Worm (Caenorhabditis elegans) whole organism, L1 larva: ENCODE measurements around the gene Y46H3A.5.
A peak's percentile ranks its signal among the peaks of the same experiment; 100 is the strongest.

ENCODE experiments used
- C04F5.9 ChIP-seq: sonication (generic microtip); optimal IDR thresholded peaks from 2 replicates; lab custom pipeline; 2016; ENCODE audit warnings: missing genetic modification characterization, missing compliant biosample characterization
- C16A3.4 ChIP-seq: fragments of 150-350 bp; optimal IDR thresholded peaks from 2 replicates; lab custom pipeline; 2014; ENCODE audit warnings: missing biosample characterization, missing genetic modification characterization
- C34B4.2 ChIP-seq: sonication (generic microtip); optimal IDR thresholded peaks from 2 replicates; lab custom pipeline; 2017; ENCODE audit warnings: mild to moderate bottlenecking, missing genetic modification characterization, missing compliant biosample characterization
- F16B12.6 ChIP-seq: fragments of 150-350 bp; optimal IDR thresholded peaks from 2 replicates; lab custom pipeline; 2014; ENCODE audit warnings: missing biosample characterization, missing genetic modification characterization
- aha-1 ChIP-seq: fragments of 150-350 bp; optimal IDR thresholded peaks from 2 replicates; lab custom pipeline; 2014; ENCODE audit warnings: missing biosample characterization, missing genetic modification characterization
- alr-1 ChIP-seq: fragments of 200-800 bp; sonication (Bioruptor generic); optimal IDR thresholded peaks from 2 replicates; lab custom pipeline; 2018; ENCODE audit warnings: borderline replicate concordance, mild to moderate bottlenecking, missing genetic modification characterization, missing compliant biosample characterization
- aly-2 ChIP-seq: fragments of 150-350 bp; optimal IDR thresholded peaks from 2 replicates; lab custom pipeline; 2014; ENCODE audit warnings: missing biosample characterization, missing genetic modification characterization
- blmp-1 ChIP-seq: fragments of 150-350 bp; optimal IDR thresholded peaks from 2 replicates; lab custom pipeline; 2014; ENCODE audit warnings: missing biosample characterization, missing genetic modification characterization
- ceh-63 ChIP-seq: fragments of 200-800 bp; sonication (Bioruptor generic); optimal IDR thresholded peaks from 2 replicates; lab custom pipeline; 2018; ENCODE audit warnings: mild to moderate bottlenecking, missing genetic modification characterization, missing compliant biosample characterization
- ceh-90 ChIP-seq: sonication (generic microtip); optimal IDR thresholded peaks from 2 replicates; lab custom pipeline; 2016; ENCODE audit warnings: missing genetic modification characterization, missing compliant biosample characterization
- dpl-1 ChIP-seq, 3 experiments: fragments of 150-350 bp in 2 of 3; sonication (generic microtip) in 1 of 3; optimal IDR thresholded peaks; 2 replicates each; lab custom pipeline; 2014 to 2017; ENCODE audit warnings: missing biosample characterization in 3 of 3, missing genetic modification characterization in 3 of 3, missing genetic modification reagents in 3 of 3
- efl-1 ChIP-seq, 4 experiments: fragments of 150-350 bp; optimal IDR thresholded peaks in 3 of 4; peaks in 1 of 4; 1 replicate in 1 of 4; 2 replicates in 3 of 4; lab custom pipeline; 2014; ENCODE audit warnings: missing biosample characterization in 2 of 4, missing genetic modification characterization in 2 of 4, missing genetic modification reagents in 2 of 4
- efl-3 ChIP-seq: fragments of 200-800 bp; sonication (Bioruptor generic); optimal IDR thresholded peaks from 2 replicates; lab custom pipeline; 2018; ENCODE audit warnings: mild to moderate bottlenecking, missing genetic modification characterization, missing compliant biosample characterization
- egl-13 ChIP-seq: sonication (generic microtip); optimal IDR thresholded peaks from 2 replicates; lab custom pipeline; 2016; ENCODE audit warnings: missing genotype, missing genetic modification reagents, missing genetic modification characterization, missing compliant biosample characterization
- egl-27 ChIP-seq, 2 experiments: fragments of 150-350 bp in 1 of 2; sonication (generic microtip); optimal IDR thresholded peaks; 3 replicates each; lab custom pipeline; 2017 to 2018; ENCODE audit warnings: missing biosample characterization in 2 of 2, missing genetic modification characterization in 2 of 2, missing genetic modification reagents in 2 of 2
- elt-2 ChIP-seq: sonication (generic microtip); optimal IDR thresholded peaks from 2 replicates; lab custom pipeline; 2016; ENCODE audit warnings: missing genetic modification characterization, mild to moderate bottlenecking, inconsistent platforms, missing compliant biosample characterization, missing genetic modification reagents
- elt-3 ChIP-seq, 6 experiments: fragments of 150-350 bp in 1 of 6; sonication (generic microtip); optimal IDR thresholded peaks; 2 replicates each; lab custom pipeline; 2017 to 2018; ENCODE audit warnings: missing biosample characterization in 6 of 6, missing genetic modification characterization in 6 of 6, inconsistent platforms in 1 of 6
- fkh-10 ChIP-seq: sonication (generic microtip); optimal IDR thresholded peaks from 2 replicates; lab custom pipeline; 2017; ENCODE audit warnings: missing biosample characterization, missing genetic modification reagents, missing genetic modification characterization
- fos-1 ChIP-seq: fragments of 150-350 bp; optimal IDR thresholded peaks from 2 replicates; lab custom pipeline; 2014; ENCODE audit warnings: missing biosample characterization, missing genetic modification characterization
- irx-1 ChIP-seq: sonication (generic microtip); optimal IDR thresholded peaks from 2 replicates; lab custom pipeline; 2016; ENCODE audit warnings: missing genetic modification characterization, missing compliant biosample characterization
- lin-14 ChIP-seq: fragments of 200-800 bp; sonication (Bioruptor generic); optimal IDR thresholded peaks from 2 replicates; lab custom pipeline; 2018; ENCODE audit warnings: mild to moderate bottlenecking, missing genetic modification characterization, moderate library complexity, missing compliant biosample characterization
- lin-35 ChIP-seq, 2 experiments: fragments of 150-350 bp; optimal IDR thresholded peaks; 2 replicates each; lab custom pipeline; 2014; ENCODE audit warnings: missing biosample characterization in 2 of 2, missing genetic modification characterization in 2 of 2, missing genetic modification reagents in 2 of 2
- lsy-2 ChIP-seq, 2 experiments: fragments of 150-350 bp; optimal IDR thresholded peaks; 2 replicates each; lab custom pipeline; 2014; ENCODE audit warnings: missing biosample characterization in 2 of 2, missing genetic modification characterization in 2 of 2
- mdl-1 ChIP-seq, 2 experiments: fragments of 150-350 bp; optimal IDR thresholded peaks; 2 replicates each; lab custom pipeline; 2014 to 2017; ENCODE audit warnings: missing biosample characterization in 2 of 2, missing genetic modification characterization in 2 of 2, inconsistent platforms in 1 of 2
- mef-2 ChIP-seq: fragments of 150-350 bp; optimal IDR thresholded peaks from 2 replicates; lab custom pipeline; 2014; ENCODE audit warnings: missing biosample characterization, missing genetic modification characterization
- mep-1 ChIP-seq: fragments of 150-350 bp; optimal IDR thresholded peaks from 2 replicates; lab custom pipeline; 2014; ENCODE audit warnings: missing biosample characterization, missing genetic modification characterization
- nhr-20 ChIP-seq: sonication (generic microtip); optimal IDR thresholded peaks from 2 replicates; lab custom pipeline; 2016; ENCODE audit warnings: mild to moderate bottlenecking, missing genetic modification characterization, missing compliant biosample characterization
- nhr-237 ChIP-seq: fragments of 150-350 bp; optimal IDR thresholded peaks from 2 replicates; lab custom pipeline; 2014; ENCODE audit warnings: missing biosample characterization, missing genetic modification characterization
- nhr-28 ChIP-seq: fragments of 150-350 bp; optimal IDR thresholded peaks from 2 replicates; lab custom pipeline; 2014; ENCODE audit warnings: missing biosample characterization, missing genetic modification characterization
- nhr-47 ChIP-seq: sonication (generic microtip); optimal IDR thresholded peaks from 2 replicates; lab custom pipeline; 2016; ENCODE audit warnings: mild to moderate bottlenecking, missing genetic modification characterization, moderate library complexity, missing compliant biosample characterization
- nhr-71 ChIP-seq: sonication (generic microtip); optimal IDR thresholded peaks from 2 replicates; lab custom pipeline; 2016; ENCODE audit warnings: mild to moderate bottlenecking, missing genetic modification characterization, moderate library complexity, missing compliant biosample characterization
- nhr-77 ChIP-seq: fragments of 150-350 bp; optimal IDR thresholded peaks from 2 replicates; lab custom pipeline; 2014; ENCODE audit warnings: missing biosample characterization, missing genetic modification characterization
- nhr-85 ChIP-seq: sonication (generic microtip); peaks from one replicate; lab custom pipeline; 2016; ENCODE audit warnings: missing genetic modification characterization, inconsistent platforms, missing compliant biosample characterization
- pax-3 ChIP-seq: fragments of 200-800 bp; sonication (Bioruptor generic); optimal IDR thresholded peaks from 2 replicates; lab custom pipeline; 2018; ENCODE audit warnings: mild to moderate bottlenecking, missing genetic modification characterization, moderate library complexity, missing compliant biosample characterization
- rnt-1 ChIP-seq: sonication (generic microtip); optimal IDR thresholded peaks from 2 replicates; lab custom pipeline; 2016; ENCODE audit warnings: mild to moderate bottlenecking, missing genetic modification characterization, moderate library complexity, missing compliant biosample characterization
- skn-1 ChIP-seq: fragments of 150-350 bp; optimal IDR thresholded peaks from 2 replicates; lab custom pipeline; 2014; ENCODE audit warnings: missing biosample characterization, missing genetic modification characterization
- snpc-4 ChIP-seq: fragments of 150-350 bp; optimal IDR thresholded peaks from 2 replicates; lab custom pipeline; 2014; ENCODE audit warnings: missing biosample characterization, missing genetic modification characterization
- snu-23 ChIP-seq: sonication (generic microtip); optimal IDR thresholded peaks from 2 replicates; lab custom pipeline; 2016; ENCODE audit warnings: missing genetic modification characterization, missing compliant biosample characterization
- sox-4 ChIP-seq: sonication (generic microtip); optimal IDR thresholded peaks from 2 replicates; lab custom pipeline; 2016; ENCODE audit warnings: missing genetic modification characterization, missing compliant biosample characterization
- tlp-1 ChIP-seq: fragments of 150-350 bp; optimal IDR thresholded peaks from 2 replicates; lab custom pipeline; 2014; ENCODE audit warnings: missing biosample characterization, missing genetic modification characterization
- unc-130 ChIP-seq: fragments of 150-350 bp; optimal IDR thresholded peaks from 2 replicates; lab custom pipeline; 2017; ENCODE audit warnings: missing biosample characterization, missing genetic modification characterization, inconsistent platforms
- unc-30 ChIP-seq: sonication (generic microtip); optimal IDR thresholded peaks from 2 replicates; lab custom pipeline; 2017; ENCODE audit warnings: missing biosample characterization, missing genetic modification characterization
- unc-62 ChIP-seq: fragments of 150-350 bp; optimal IDR thresholded peaks from 2 replicates; lab custom pipeline; 2014; ENCODE audit warnings: missing biosample characterization, missing genetic modification reagents, missing genetic modification characterization
- xbp-1 ChIP-seq: sonication (generic microtip); optimal IDR thresholded peaks from 2 replicates; lab custom pipeline; 2016; ENCODE audit warnings: missing genetic modification characterization, missing compliant biosample characterization
- ztf-4 ChIP-seq: fragments of 150-350 bp; optimal IDR thresholded peaks from 2 replicates; lab custom pipeline; 2014; ENCODE audit warnings: missing biosample characterization, missing genetic modification characterization

Y46H3A.5 gene

ce11 chrV:1774874-1775589 is 39.7 kb downstream of the Y46H3A.5 start, which contains the start of gene F36H9.7:
Gene F36H9.7 (minus strand): TSS chrV:1774924.
- peak; percentile 36 for TF ChIP-seq lin-14 (GFP tag; lab: Kevin White, UChicago)
- TF ChIP-seq C04F5.9 = no peak
- TF ChIP-seq, all 84 proteins: peak for 1

- TF ChIP-seq nhr-47 (tag; lab: Kevin White, UChicago) (no peak), ceh-63 (GFP tag; lab: Kevin White, UChicago) (no peak), C34B4.2 (tag; lab: Kevin White, UChicago) (no peak), nhr-237 (tag; lab: Kevin White, UChicago) (no peak), xbp-1 (no peak), nhr-77 (tag; lab: Kevin White, UChicago) (no peak), tlp-1 (tag; lab: Kevin White, UChicago) (no peak), efl-3 (no peak), dpl-1 (GFP tag; optimal IDR thresholded peaks at IDR 0.05; lab: Kevin White, UChicago) (peak in 2 of 3 experiments; percentile 24 to 35), rnt-1 (no peak), nhr-71 (tag; lab: Kevin White, UChicago) (peak; percentile 11), ceh-90 (no peak), egl-13 (tag; lab: Kevin White, UChicago) (no peak), mef-2 (tag; lab: Kevin White, UChicago) (no peak), unc-62 (GFP tag; lab: Kevin White, UChicago) (no peak), lsy-2 (tag; optimal IDR thresholded peaks at IDR 0.05; lab: Kevin White, UChicago) (peak; percentile 11 to 29), aha-1 (no peak), F16B12.6 (tag; lab: Kevin White, UChicago) (peak; percentile 83), lin-14 (GFP tag; lab: Kevin White, UChicago) (peak; percentile 18), fos-1 (no peak), sox-4 (tag; lab: Kevin White, UChicago) (no peak), nhr-28 (no peak), lin-35 (GFP tag; optimal IDR thresholded peaks at IDR 0.05; lab: Kevin White, UChicago) (peak in 1 of 2 experiments; percentile 3), alr-1 (tag; lab: Kevin White, UChicago) (no peak), snu-23 (peak; percentile 9), fkh-10 (GFP tag; lab: Kevin White, UChicago) (no peak), ztf-4 (tag; lab: Kevin White, UChicago) (no peak), mep-1 (tag; lab: Kevin White, UChicago) (peak; percentile 25), unc-130 (tag; lab: Kevin White, UChicago) (peak; percentile 11), elt-3 (tag; optimal IDR thresholded peaks at IDR 0.05; lab: Kevin White, UChicago) (no peak), pax-3 (tag; lab: Kevin White, UChicago) (no peak), egl-27 (tag; optimal IDR thresholded peaks at IDR 0.05; lab: Kevin White, UChicago) (no peak), efl-1 (optimal IDR thresholded peaks at IDR 0.05; lab: Kevin White, UChicago) (peak; percentile 11 to 30), efl-1 (GFP tag; optimal IDR thresholded peaks at IDR 0.05 in 1 of 2; lab: Kevin White, UChicago) (peak; percentile 37 to 94), mdl-1 (tag; optimal IDR thresholded peaks at IDR 0.05; lab: Kevin White, UChicago) (no peak), snpc-4 (tag; lab: Kevin White, UChicago) (no peak), unc-30 (tag; lab: Kevin White, UChicago) (no peak)
Measured at ce11 chrV:1773120-1773519, 41.6 kb downstream of the Y46H3A.5 start.

ce11 chrV:1771727-1772126 is 43.0 kb downstream of the Y46H3A.5 start, which contains the start of gene dhs-13:
Gene dhs-13 (minus strand): TSS chrV:1771734.
- TF ChIP-seq C16A3.4 (tag; lab: Kevin White, UChicago) (peak; percentile 11), mef-2 (tag; lab: Kevin White, UChicago) (no peak), lin-35 (GFP tag; optimal IDR thresholded peaks at IDR 0.05; lab: Kevin White, UChicago) (peak in 1 of 2 experiments; percentile 41), lin-14 (GFP tag; lab: Kevin White, UChicago) (peak; percentile 90), nhr-71 (tag; lab: Kevin White, UChicago) (peak; percentile 49), skn-1 (tag; lab: Kevin White, UChicago) (peak; percentile 17), dpl-1 (GFP tag; optimal IDR thresholded peaks at IDR 0.05; lab: Kevin White, UChicago) (peak in 1 of 3 experiments; percentile 6), elt-2 (tag; lab: Kevin White, UChicago) (peak; percentile 14), nhr-85 (tag; lab: Kevin White, UChicago) (peak; percentile 70), snu-23 (peak; percentile 54), nhr-77 (tag; lab: Kevin White, UChicago) (no peak), unc-130 (tag; lab: Kevin White, UChicago) (peak; percentile 41), nhr-20 (tag; lab: Kevin White, UChicago) (peak; percentile 55), blmp-1 (peak; percentile 43), mdl-1 (tag; optimal IDR thresholded peaks at IDR 0.05; lab: Kevin White, UChicago) (peak in 1 of 2 experiments; percentile 39), irx-1 (tag; lab: Kevin White, UChicago) (no peak), aly-2 (tag; lab: Kevin White, UChicago) (no peak)
